Worm (Caenorhabditis elegans) whole organism, L4 larva: ENCODE measurements around the gene ceh-18.

Experiments
- F26F4.8 ChIP-seq: fragments of 200-800 bp; sonication (Bioruptor generic); conservative IDR thresholded peaks from 2 replicates; pipeline ENCODE4 v1.3.6; 2022; ENCODE audit warnings: missing genetic modification characterization, missing compliant biosample characterization
- F44E2.7 ChIP-seq: fragments of 200-800 bp; sonication (Bioruptor generic); IDR thresholded peaks from 2 replicates; pipeline ENCODE4 v2.1.2; 2022; ENCODE audit warnings: missing genetic modification characterization, missing compliant biosample characterization
- F49E8.2 ChIP-seq: sonication (generic microtip); optimal IDR thresholded peaks from 2 replicates; lab custom pipeline; 2016; ENCODE audit warnings: missing compliant biosample characterization, mild to moderate bottlenecking, missing genetic modification characterization, borderline replicate concordance
- T20F7.1 ChIP-seq: fragments of 200-800 bp; sonication (Bioruptor generic); optimal IDR thresholded peaks from 2 replicates; lab custom pipeline; 2018; ENCODE audit warnings: mild to moderate bottlenecking, missing genetic modification characterization, missing compliant biosample characterization
- Y105C5A.15 ChIP-seq: fragments of 200-800 bp; sonication (Bioruptor generic); IDR thresholded peaks from 2 replicates; pipeline ENCODE4 v1.3.6; 2022; ENCODE audit warnings: missing genetic modification characterization, missing compliant biosample characterization
- Y5F2A.4 ChIP-seq: fragments of 200-800 bp; sonication (Bioruptor generic); optimal IDR thresholded peaks from 2 replicates; lab custom pipeline; 2018; ENCODE audit warnings: mild to moderate bottlenecking, missing genetic modification characterization, missing compliant biosample characterization
- aha-1 ChIP-seq: fragments of 150-350 bp; peaks from one replicate; lab custom pipeline; 2014; ENCODE audit warnings: missing biosample characterization, missing genetic modification characterization
- attf-4 ChIP-seq: sonication (generic microtip); optimal IDR thresholded peaks from 3 replicates; lab custom pipeline; 2017; ENCODE audit warnings: missing biosample characterization, missing genetic modification characterization
- ceh-32 ChIP-seq: sonication (generic microtip); optimal IDR thresholded peaks from 2 replicates; lab custom pipeline; 2016; ENCODE audit warnings: mild to moderate bottlenecking, missing genetic modification characterization, missing compliant biosample characterization; ENCODE audit not compliant: poor library complexity
- ctbp-1 ChIP-seq: fragments of 200-800 bp; sonication (Bioruptor generic); IDR thresholded peaks from 2 replicates; pipeline ENCODE4 v1.3.6; 2022; ENCODE audit warnings: missing genetic modification reagents, missing genetic modification characterization, missing compliant biosample characterization
- daf-12 ChIP-seq: fragments of 150-350 bp; optimal IDR thresholded peaks from 2 replicates; lab custom pipeline; 2014; ENCODE audit warnings: missing biosample characterization, missing genetic modification reagents, missing genetic modification characterization
- daf-16 ChIP-seq, 3 experiments: sonication (generic microtip); optimal IDR thresholded peaks; 2 replicates each; lab custom pipeline; 2016 to 2017; ENCODE audit warnings: missing genetic modification characterization in 3 of 3, missing genetic modification reagents in 3 of 3, mild to moderate bottlenecking in 2 of 3, missing compliant biosample characterization in 2 of 3, missing biosample characterization in 1 of 3, moderate library complexity in 1 of 3
- daf-19 ChIP-seq: fragments of 200-800 bp; sonication (Bioruptor generic); conservative IDR thresholded peaks from 2 replicates; pipeline ENCODE4 v1.3.6; 2022; ENCODE audit warnings: missing genetic modification characterization, missing compliant biosample characterization
- dmd-6 ChIP-seq: fragments of 200-800 bp; sonication (Bioruptor generic); IDR thresholded peaks from 2 replicates; pipeline ENCODE4 v1.3.6; 2022; ENCODE audit warnings: missing genetic modification reagents, missing genetic modification characterization, missing compliant biosample characterization
- dmd-8 ChIP-seq: fragments of 200-800 bp; sonication (Bioruptor generic); IDR thresholded peaks from 2 replicates; pipeline ENCODE4 v1.3.6; 2022; ENCODE audit warnings: missing genetic modification characterization, missing compliant biosample characterization
- dve-1 ChIP-seq: sonication (generic microtip); optimal IDR thresholded peaks from 2 replicates; lab custom pipeline; 2017; ENCODE audit warnings: antibody characterized with exemption, mild to moderate bottlenecking, missing genetic modification characterization, missing compliant biosample characterization; ENCODE audit not compliant: insufficient read depth
- egl-43 ChIP-seq: fragments of 200-800 bp; sonication (Bioruptor generic); IDR thresholded peaks from 2 replicates; pipeline ENCODE4 v1.3.6; 2022; ENCODE audit warnings: missing genetic modification reagents, missing genetic modification characterization, missing compliant biosample characterization
- hlh-11 ChIP-seq: fragments of 200-800 bp; sonication (Bioruptor generic); optimal IDR thresholded peaks from 2 replicates; lab custom pipeline; 2018; ENCODE audit warnings: mild to moderate bottlenecking, missing genetic modification characterization, missing compliant biosample characterization
- hlh-30 ChIP-seq: sonication (generic microtip); optimal IDR thresholded peaks from 2 replicates; lab custom pipeline; 2017; ENCODE audit warnings: antibody characterized with exemption, mild to moderate bottlenecking, missing genetic modification characterization, missing compliant biosample characterization; ENCODE audit not compliant: insufficient read depth
- lin-1 ChIP-seq: fragments of 200-800 bp; sonication (Bioruptor generic); IDR thresholded peaks from 2 replicates; pipeline ENCODE4 v1.3.6; 2022; ENCODE audit warnings: missing genetic modification reagents, missing genetic modification characterization, missing compliant biosample characterization
- lsy-2 ChIP-seq, 2 experiments: fragments of 150-350 bp in 1 of 2; sonication (generic microtip) in 1 of 2; optimal IDR thresholded peaks; 2 replicates each; lab custom pipeline; 2014 to 2017; ENCODE audit warnings: missing biosample characterization in 2 of 2, missing genetic modification characterization in 2 of 2
- mdl-1 ChIP-seq, 2 experiments: fragments of 150-350 bp in 1 of 2; sonication (generic microtip) in 1 of 2; optimal IDR thresholded peaks; 2 replicates each; lab custom pipeline; 2014 to 2017; ENCODE audit warnings: missing biosample characterization in 2 of 2, missing genetic modification characterization in 2 of 2
- mdt-29 ChIP-seq: fragments of 200-800 bp; sonication (Bioruptor generic); IDR thresholded peaks from 2 replicates; pipeline ENCODE4 v1.3.6; 2022; ENCODE audit warnings: missing genetic modification reagents, missing genetic modification characterization, missing compliant biosample characterization
- mes-2 ChIP-seq: sonication (generic microtip); optimal IDR thresholded peaks from 2 replicates; lab custom pipeline; 2016; ENCODE audit warnings: missing genotype, mild to moderate bottlenecking, missing genetic modification characterization, missing compliant biosample characterization; ENCODE audit not compliant: poor library complexity, severe bottlenecking
- mxl-2 ChIP-seq: fragments of 200-800 bp; sonication (Bioruptor generic); conservative IDR thresholded peaks from 2 replicates; pipeline ENCODE4 v1.3.6; 2022; ENCODE audit warnings: missing genetic modification reagents, missing genetic modification characterization, missing compliant biosample characterization
- mxl-3 ChIP-seq: fragments of 200-800 bp; sonication (Bioruptor generic); optimal IDR thresholded peaks from 2 replicates; lab custom pipeline; 2018; ENCODE audit warnings: mild to moderate bottlenecking, missing genetic modification characterization, missing compliant biosample characterization
- nhr-102 ChIP-seq: sonication (generic microtip); optimal IDR thresholded peaks from 2 replicates; lab custom pipeline; 2016; ENCODE audit warnings: mild to moderate bottlenecking, missing genetic modification characterization, moderate library complexity, missing compliant biosample characterization
- nhr-28 ChIP-seq: fragments of 150-350 bp; optimal IDR thresholded peaks from 2 replicates; lab custom pipeline; 2014; ENCODE audit warnings: missing biosample characterization, missing genetic modification characterization
- nhr-42 ChIP-seq: fragments of 200-800 bp; sonication (Bioruptor generic); IDR thresholded peaks from 2 replicates; pipeline ENCODE4 v1.3.6; 2022; ENCODE audit warnings: missing genetic modification characterization, missing compliant biosample characterization
- nhr-48 ChIP-seq: sonication (generic microtip); optimal IDR thresholded peaks from 2 replicates; lab custom pipeline; 2016; ENCODE audit warnings: mild to moderate bottlenecking, missing genetic modification characterization, missing compliant biosample characterization
- nhr-77 ChIP-seq: fragments of 150-350 bp; optimal IDR thresholded peaks from 2 replicates; lab custom pipeline; 2014; ENCODE audit warnings: missing biosample characterization, missing genetic modification characterization
- pha-4 ChIP-seq, 2 experiments: fragments of 150-350 bp in 1 of 2; fragments of 200-800 bp in 1 of 2; sonication (Bioruptor generic) in 1 of 2; IDR thresholded peaks in 1 of 2; optimal IDR thresholded peaks in 1 of 2; 2 replicates each; pipeline versions ENCODE4 v1.3.6 to Lab custom; 2014 to 2022; ENCODE audit warnings: missing genetic modification characterization in 2 of 2, missing genetic modification reagents in 2 of 2, missing biosample characterization in 1 of 2, missing compliant biosample characterization in 1 of 2
- php-3 ChIP-seq: fragments of 200-800 bp; sonication (Bioruptor generic); IDR thresholded peaks from 2 replicates; pipeline ENCODE4 v1.3.6; 2022; ENCODE audit warnings: missing genetic modification reagents, missing genetic modification characterization, missing compliant biosample characterization
- pqm-1 ChIP-seq: sonication (generic microtip); optimal IDR thresholded peaks from 2 replicates; lab custom pipeline; 2017; ENCODE audit warnings: missing biosample characterization, missing genetic modification characterization
- set-16 ChIP-seq: fragments of 200-800 bp; sonication (Bioruptor generic); IDR thresholded peaks from 2 replicates; pipeline ENCODE4 v1.3.6; 2022; ENCODE audit warnings: missing genetic modification reagents, missing genetic modification characterization, missing compliant biosample characterization
- spr-3 ChIP-seq: fragments of 200-800 bp; sonication (Bioruptor generic); optimal IDR thresholded peaks from 2 replicates; lab custom pipeline; 2018; ENCODE audit warnings: mild to moderate bottlenecking, missing genetic modification characterization, missing compliant biosample characterization
- unc-62 ChIP-seq, 3 experiments: fragments of 150-350 bp in 1 of 3; sonication (generic microtip); optimal IDR thresholded peaks in 2 of 3; peaks in 1 of 3; 1 replicate in 1 of 3; 2 replicates in 2 of 3; lab custom pipeline; 2014 to 2017; ENCODE audit warnings: missing biosample characterization in 3 of 3, missing genetic modification characterization in 3 of 3, missing genetic modification reagents in 3 of 3, missing genotype in 1 of 3
- zip-11 ChIP-seq: fragments of 200-800 bp; sonication (Bioruptor generic); IDR thresholded peaks from 2 replicates; pipeline ENCODE4 v1.3.6; 2022; ENCODE audit warnings: missing genetic modification characterization, missing compliant biosample characterization
- zip-2 ChIP-seq: fragments of 150-350 bp; optimal IDR thresholded peaks from 2 replicates; lab custom pipeline; 2014; ENCODE audit warnings: missing biosample characterization, missing genetic modification characterization

Gene ceh-18

DNA sequence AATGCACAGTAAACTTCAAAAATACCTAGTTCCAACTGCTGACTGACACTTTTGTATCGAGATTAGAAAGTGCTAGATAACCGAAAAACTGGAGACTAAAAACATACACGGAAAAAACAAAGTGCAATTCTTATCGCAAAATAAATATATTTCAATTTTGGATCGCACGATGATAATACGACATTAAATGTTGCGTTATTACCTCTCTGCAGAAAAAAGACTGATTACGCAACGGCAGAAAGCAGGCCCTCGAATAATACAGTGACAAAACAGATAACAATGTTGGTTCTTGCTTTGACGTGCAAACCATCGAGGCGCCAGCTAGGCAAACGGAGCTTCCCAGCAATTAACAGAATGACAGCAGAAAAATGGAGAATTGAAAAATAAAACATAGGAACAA is 33.7 kb downstream of the ceh-18 start (continued):
- no peak for TF ChIP-seq zip-2 (tag; lab: Kevin White, UChicago)
- TF ChIP-seq, all 104 proteins: peak for 23

- peak; percentile 24 for TF ChIP-seq T20F7.1 (GFP tag; lab: Kevin White, UChicago)
- TF ChIP-seq daf-12 (tag; lab: Kevin White, UChicago): no peak
- no peak for TF ChIP-seq zip-2 (tag; lab: Kevin White, UChicago)
- peak; percentile 52 for TF ChIP-seq hlh-30 (tag; lab: Kevin White, UChicago)
- TF ChIP-seq dve-1: peak; percentile 71
- peak; percentile 25 for TF ChIP-seq nhr-102 (tag; lab: Kevin White, UChicago)
- peak in 1 of 2 experiments; percentile 42 for TF ChIP-seq mdl-1 (tag; optimal IDR thresholded peaks at IDR 0.05; lab: Kevin White, UChicago)
- TF ChIP-seq nhr-77 (tag; lab: Kevin White, UChicago): peak; percentile 36
- TF ChIP-seq lsy-2 (tag; optimal IDR thresholded peaks at IDR 0.05; lab: Kevin White, UChicago): no peak
- no peak for TF ChIP-seq zip-11 (GFP tag; lab: Robert Waterston, UW)
- no peak for TF ChIP-seq daf-16 (GFP tag; optimal IDR thresholded peaks at IDR 0.05; lab: Kevin White, UChicago)
- peak; percentile 79 for TF ChIP-seq daf-16 (tag; optimal IDR thresholded peaks at IDR 0.05; lab: Kevin White, UChicago)
- peak; percentile 67; the same call in 1 of the 2 replicates for TF ChIP-seq php-3 (GFP tag; lab: Robert Waterston, UW)
- peak; percentile 44 for TF ChIP-seq hlh-11 (tag; lab: Kevin White, UChicago)
- peak in 1 of 2 experiments; percentile 54 for TF ChIP-seq unc-62 (GFP tag; optimal IDR thresholded peaks at IDR 0.05 in 1 of 2; lab: Kevin White, UChicago)
- TF ChIP-seq unc-62 (tag; optimal IDR thresholded peaks at IDR 0.05; lab: Kevin White, UChicago): no peak
- peak; percentile 50; the same call in 1 of the 2 replicates for TF ChIP-seq dmd-6
- TF ChIP-seq nhr-42 (GFP tag; lab: Robert Waterston, UW): no peak
- TF ChIP-seq dmd-8 (GFP tag; lab: Robert Waterston, UW): no peak
- TF ChIP-seq Y105C5A.15: no peak
- peak; percentile 58 for TF ChIP-seq nhr-28 (tag; lab: Kevin White, UChicago)
- no peak for TF ChIP-seq daf-19 (GFP tag; lab: Robert Waterston, UW)
- TF ChIP-seq, all 104 proteins: peak for 12
Observed at ce11 chrX:3822061-3822460, 35.5 kb downstream of the ceh-18 start.

DNA sequence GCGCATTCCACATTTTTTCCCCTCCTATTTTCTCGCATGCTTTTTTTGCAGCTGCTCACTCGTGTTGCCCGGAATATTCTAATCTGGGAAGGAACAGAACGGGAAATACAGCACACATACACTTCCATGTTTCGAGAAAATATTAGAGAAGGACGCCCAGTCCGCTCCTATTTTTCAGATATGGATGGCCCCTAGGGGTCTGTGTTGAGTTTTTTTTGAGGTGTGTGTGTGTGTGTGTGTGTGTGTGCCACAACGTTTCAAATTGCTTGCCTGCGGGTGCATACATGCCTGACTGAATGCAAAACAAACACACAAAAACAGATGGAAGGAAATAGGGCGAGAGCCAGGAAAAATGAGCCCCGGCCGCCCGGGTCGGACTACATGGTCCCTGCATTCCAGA is 36.0 kb downstream of the ceh-18 start:
- TF ChIP-seq nhr-77 (tag; lab: Kevin White, UChicago) (no peak), mxl-2 (GFP tag; lab: Robert Waterston, UW) (no peak), egl-43 (0 out of 2 replicates have a peak, but pooled peaks have one; percentile 28), set-16 (GFP tag; lab: Robert Waterston, UW) (no peak; the same call in 1 of the 2 replicates), F26F4.8 (GFP tag; lab: Robert Waterston, UW) (no peak), aha-1 (tag; lab: Kevin White, UChicago) (peak; percentile 93), mxl-3 (no peak), mes-2 (tag; lab: Kevin White, UChicago) (peak; percentile 19), ctbp-1 (GFP tag; lab: Robert Waterston, UW) (no peak), spr-3 (GFP tag; lab: Kevin White, UChicago) (no peak), unc-62 (GFP tag; optimal IDR thresholded peaks at IDR 0.05 in 1 of 2; lab: Kevin White, UChicago) (peak in 1 of 2 experiments; percentile 33), unc-62 (tag; optimal IDR thresholded peaks at IDR 0.05; lab: Kevin White, UChicago) (no peak), F49E8.2 (no peak), ceh-32 (tag; lab: Kevin White, UChicago) (no peak), nhr-102 (tag; lab: Kevin White, UChicago) (no peak), mdt-29 (GFP tag; lab: Robert Waterston, UW) (no peak), Y5F2A.4 (GFP tag; lab: Kevin White, UChicago) (peak; percentile 38)

- peak; percentile 66 for TF ChIP-seq hlh-11 (tag; lab: Kevin White, UChicago)
- no peak for TF ChIP-seq daf-16 (GFP tag; optimal IDR thresholded peaks at IDR 0.05; lab: Kevin White, UChicago)
- peak; percentile 74 for TF ChIP-seq daf-16 (tag; optimal IDR thresholded peaks at IDR 0.05; lab: Kevin White, UChicago)
- TF ChIP-seq dve-1: peak; percentile 44
- TF ChIP-seq hlh-30 (tag; lab: Kevin White, UChicago): peak; percentile 10
- peak; percentile 78 for TF ChIP-seq dmd-6
- no peak for TF ChIP-seq attf-4 (tag; lab: Kevin White, UChicago)
- TF ChIP-seq mdt-29 (GFP tag; lab: Robert Waterston, UW): no peak
- peak; percentile 21 for TF ChIP-seq nhr-102 (tag; lab: Kevin White, UChicago)
- peak; percentile 27; the same call in 1 of the 2 replicates for TF ChIP-seq pha-4 (GFP tag; IDR thresholded peaks at IDR 0.05; lab: Robert Waterston, UW)
- no peak for TF ChIP-seq pha-4 (tag; optimal IDR thresholded peaks at IDR 0.05; lab: Kevin White, UChicago)
- TF ChIP-seq pqm-1 (tag; lab: Kevin White, UChicago): peak; percentile 64
- TF ChIP-seq mes-2 (tag; lab: Kevin White, UChicago): peak; percentile 19
- no peak for TF ChIP-seq nhr-48 (tag; lab: Kevin White, UChicago)
- no peak for TF ChIP-seq F44E2.7 (GFP tag; lab: Robert Waterston, UW)
- TF ChIP-seq nhr-28 (tag; lab: Kevin White, UChicago): peak; percentile 66
- peak; percentile 33; the same call in 1 of the 2 replicates for TF ChIP-seq lin-1 (GFP tag; lab: Robert Waterston, UW)
Observed at ce11 chrX:3820666-3821065, 36.9 kb downstream of the ceh-18 start.
